Worm (Caenorhabditis elegans) whole organism, early embryonic: ENCODE data around the gene Y54G2A.28.

Source experiments
- B0310.2 ChIP-seq: sonication (generic microtip); optimal IDR thresholded peaks from 2 replicates; lab custom pipeline; 2016; ENCODE audit warnings: mild to moderate bottlenecking, missing genetic modification characterization, missing compliant biosample characterization
- F13C5.2 ChIP-seq: sonication (generic microtip); optimal IDR thresholded peaks from 2 replicates; lab custom pipeline; 2017; ENCODE audit warnings: mild to moderate bottlenecking, missing genetic modification characterization, inconsistent platforms, missing compliant biosample characterization
- aly-1 ChIP-seq: sonication (generic microtip); optimal IDR thresholded peaks from 2 replicates; lab custom pipeline; 2016; ENCODE audit warnings: missing genetic modification characterization, missing compliant biosample characterization
- ama-1 ChIP-seq: fragments of 150-350 bp; optimal IDR thresholded peaks from 2 replicates; lab custom pipeline; 2014
- ceh-13 ChIP-seq: fragments of 200-800 bp; sonication (Bioruptor generic); optimal IDR thresholded peaks from 2 replicates; lab custom pipeline; 2018; ENCODE audit warnings: mild to moderate bottlenecking, missing genetic modification characterization, missing compliant biosample characterization
- ceh-36 ChIP-seq: sonication (generic microtip); optimal IDR thresholded peaks from 2 replicates; lab custom pipeline; 2016; ENCODE audit warnings: missing genetic modification characterization, inconsistent platforms, missing compliant biosample characterization
- ets-7 ChIP-seq: sonication (generic microtip); optimal IDR thresholded peaks from 2 replicates; lab custom pipeline; 2016; ENCODE audit warnings: missing genotype, missing genetic modification characterization, missing compliant biosample characterization
- flt-1 ChIP-seq: fragments of 200-800 bp; sonication (Bioruptor generic); IDR thresholded peaks from 2 replicates; pipeline ENCODE4 v1.3.6; 2022; ENCODE audit warnings: missing genetic modification characterization, missing compliant biosample characterization
- hmbx-1 ChIP-seq: sonication (generic microtip); optimal IDR thresholded peaks from 2 replicates; lab custom pipeline; 2016; ENCODE audit warnings: mild to moderate bottlenecking, missing genetic modification characterization, missing compliant biosample characterization
- hmg-4 ChIP-seq: fragments of 200-800 bp; sonication (Bioruptor generic); optimal IDR thresholded peaks from 2 replicates; lab custom pipeline; 2018; ENCODE audit warnings: mild to moderate bottlenecking, missing genetic modification characterization, missing compliant biosample characterization
- hnd-1 ChIP-seq: sonication (generic microtip); optimal IDR thresholded peaks from 2 replicates; lab custom pipeline; 2016; ENCODE audit warnings: missing genetic modification characterization, missing compliant biosample characterization
- pes-1 ChIP-seq: fragments of 200-800 bp; sonication (Bioruptor generic); IDR thresholded peaks from 2 replicates; pipeline ENCODE4 v1.3.6; 2022; ENCODE audit warnings: missing genetic modification reagents, missing genetic modification characterization, missing compliant biosample characterization
- scrt-1 ChIP-seq: fragments of 200-800 bp; sonication (Bioruptor generic); IDR thresholded peaks from 2 replicates; pipeline ENCODE4 v1.3.6; 2022; ENCODE audit warnings: missing genetic modification characterization, missing compliant biosample characterization
- sea-1 ChIP-seq: fragments of 200-800 bp; sonication (Bioruptor generic); conservative IDR thresholded peaks from 2 replicates; pipeline ENCODE4 v1.3.6; 2022; ENCODE audit warnings: missing genetic modification characterization, missing compliant biosample characterization
- tbx-11 ChIP-seq: fragments of 200-800 bp; sonication (Bioruptor generic); IDR thresholded peaks from 2 replicates; pipeline ENCODE4 v1.3.6; 2022; ENCODE audit warnings: missing genetic modification characterization, missing compliant biosample characterization
- tbx-37 ChIP-seq: fragments of 200-800 bp; sonication (Bioruptor generic); conservative IDR thresholded peaks from 2 replicates; pipeline ENCODE4 v1.3.6; 2022; ENCODE audit warnings: missing genetic modification reagents, missing genetic modification characterization, missing compliant biosample characterization
- tra-4 ChIP-seq: sonication (generic microtip); optimal IDR thresholded peaks from 2 replicates; lab custom pipeline; 2017; ENCODE audit warnings: missing genetic modification characterization, missing compliant biosample characterization

Gene Y54G2A.28

DNA sequence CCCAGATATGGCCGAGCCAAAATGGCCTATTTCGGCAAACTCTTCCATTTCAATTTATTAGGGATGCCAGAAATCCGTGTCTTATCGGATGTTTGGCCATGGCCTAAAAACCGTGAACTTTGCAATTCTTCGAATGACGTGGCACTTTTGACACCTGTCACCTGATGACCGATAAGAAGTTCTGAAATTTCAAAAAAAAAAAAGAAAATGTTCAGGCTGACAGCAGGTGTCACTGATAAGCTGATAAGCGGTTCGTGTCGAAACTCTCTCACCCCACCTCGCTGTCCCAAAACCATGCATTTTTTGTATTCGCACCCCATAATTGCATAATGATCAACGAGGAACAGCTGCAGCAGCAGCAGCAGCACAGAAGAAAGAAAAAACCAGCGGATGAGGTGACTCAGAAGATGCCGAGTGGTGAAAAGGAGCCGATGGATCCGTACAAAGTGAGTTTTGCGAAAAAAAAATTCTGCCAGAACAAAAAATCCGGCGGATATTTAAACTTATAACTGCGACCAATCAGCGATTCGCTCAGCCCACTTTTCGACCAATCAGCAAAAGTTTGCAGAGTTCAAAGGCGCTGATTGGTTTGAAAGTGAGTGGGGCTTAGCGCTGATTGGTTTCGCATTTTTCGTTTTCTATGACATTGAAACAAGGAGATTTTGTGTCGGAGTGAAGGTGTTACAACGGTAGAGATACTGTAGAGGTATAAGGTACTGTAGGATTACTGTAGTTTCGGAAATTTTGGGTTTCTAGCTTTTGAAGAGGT is at the start of gene Y54G2A.28, which contains the start of gene vrp-1:
Gene Y54G2A.28 (minus strand): TSS at position 48 of the 769 bp plus-strand sequence.
Gene vrp-1 (plus strand): TSS at position 214 of the 769 bp plus-strand sequence.
- TF ChIP-seq ets-7, result no peak
- no peak for TF ChIP-seq sea-1
- TF ChIP-seq hnd-1 (tag; lab: Kevin White, UChicago), result no peak
- TF ChIP-seq aly-1 (tag; lab: Kevin White, UChicago), result no peak
- TF ChIP-seq hmg-4, result no peak
- no peak for TF ChIP-seq ceh-36 (tag; lab: Kevin White, UChicago)
- TF ChIP-seq pes-1 (GFP tag; lab: Robert Waterston, UW), result no peak
- no peak for TF ChIP-seq ceh-13 (GFP tag; lab: Kevin White, UChicago)
- no peak for TF ChIP-seq tbx-11 (GFP tag; lab: Robert Waterston, UW)
- no peak for TF ChIP-seq tbx-37 (GFP tag; lab: Robert Waterston, UW)
- TF ChIP-seq scrt-1 (GFP tag; lab: Robert Waterston, UW), result no peak
- TF ChIP-seq B0310.2 (tag; lab: Kevin White, UChicago), result no peak

DNA sequence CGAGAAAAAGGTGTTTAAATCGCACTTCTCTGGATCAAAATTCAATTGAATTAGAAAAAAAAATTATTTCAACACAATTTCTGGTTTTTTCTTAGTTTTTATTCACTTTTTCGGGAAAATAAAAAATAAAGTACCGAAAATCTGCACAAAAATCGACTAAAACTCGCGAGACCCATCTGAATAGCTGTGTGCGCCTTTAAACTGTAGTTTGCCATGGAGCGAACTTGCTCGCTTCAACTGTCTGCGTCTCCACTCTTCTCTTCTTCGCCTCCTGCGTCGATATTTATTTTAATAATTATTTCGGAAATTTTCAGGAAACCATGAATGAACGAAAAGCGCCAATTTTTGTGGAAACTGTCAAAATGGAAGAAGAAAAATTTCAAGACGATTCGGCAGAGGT is 43.6 kb upstream of the Y54G2A.28 start:
- TF ChIP-seq hnd-1 (tag; lab: Kevin White, UChicago) (no peak), ets-7 (no peak), ama-1 (lab: Kevin White, UChicago) (no peak), scrt-1 (GFP tag; lab: Robert Waterston, UW) (no peak), hmbx-1 (tag; lab: Kevin White, UChicago) (no peak), F13C5.2 (tag; lab: Kevin White, UChicago) (no peak), pes-1 (GFP tag; lab: Robert Waterston, UW) (no peak), ceh-13 (GFP tag; lab: Kevin White, UChicago) (no peak), hmg-4 (no peak), tbx-11 (GFP tag; lab: Robert Waterston, UW) (no peak), tbx-37 (GFP tag; lab: Robert Waterston, UW) (no peak), flt-1 (GFP tag; lab: Robert Waterston, UW) (no peak), sea-1 (no peak), B0310.2 (tag; lab: Kevin White, UChicago) (no peak), tra-4 (tag; lab: Kevin White, UChicago) (no peak), aly-1 (tag; lab: Kevin White, UChicago) (no peak), ceh-36 (tag; lab: Kevin White, UChicago) (no peak)

DNA sequence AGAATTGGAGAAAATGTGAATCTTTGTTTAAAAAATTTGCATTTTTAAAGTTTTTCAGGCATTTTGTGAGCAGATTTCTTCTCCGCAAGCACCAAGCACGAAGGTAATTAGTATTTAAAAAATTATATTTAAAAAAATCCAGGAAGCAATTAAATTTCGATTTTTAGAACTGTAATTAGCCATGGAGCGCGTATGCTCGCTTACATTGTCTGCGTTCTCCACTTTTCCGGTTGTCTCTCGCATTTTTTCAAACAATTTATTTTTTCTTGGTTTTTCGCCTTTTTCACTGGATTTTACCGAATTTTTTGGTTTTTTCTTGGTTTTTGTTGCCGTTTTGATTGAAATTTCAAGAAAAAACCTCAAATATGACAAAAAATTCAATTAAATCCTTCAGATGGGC is 43.1 kb upstream of the Y54G2A.28 start:
- TF ChIP-seq F13C5.2 (tag; lab: Kevin White, UChicago) (no peak), hnd-1 (tag; lab: Kevin White, UChicago) (no peak), ets-7 (no peak), ceh-13 (GFP tag; lab: Kevin White, UChicago) (no peak), flt-1 (GFP tag; lab: Robert Waterston, UW) (no peak), ceh-36 (tag; lab: Kevin White, UChicago) (no peak), scrt-1 (GFP tag; lab: Robert Waterston, UW) (no peak), pes-1 (GFP tag; lab: Robert Waterston, UW) (no peak), hmg-4 (no peak), tbx-11 (GFP tag; lab: Robert Waterston, UW) (no peak), aly-1 (tag; lab: Kevin White, UChicago) (no peak), ama-1 (lab: Kevin White, UChicago) (no peak), tbx-37 (GFP tag; lab: Robert Waterston, UW) (no peak), tra-4 (tag; lab: Kevin White, UChicago) (no peak), hmbx-1 (tag; lab: Kevin White, UChicago) (no peak), B0310.2 (tag; lab: Kevin White, UChicago) (no peak), sea-1 (no peak)

DNA sequence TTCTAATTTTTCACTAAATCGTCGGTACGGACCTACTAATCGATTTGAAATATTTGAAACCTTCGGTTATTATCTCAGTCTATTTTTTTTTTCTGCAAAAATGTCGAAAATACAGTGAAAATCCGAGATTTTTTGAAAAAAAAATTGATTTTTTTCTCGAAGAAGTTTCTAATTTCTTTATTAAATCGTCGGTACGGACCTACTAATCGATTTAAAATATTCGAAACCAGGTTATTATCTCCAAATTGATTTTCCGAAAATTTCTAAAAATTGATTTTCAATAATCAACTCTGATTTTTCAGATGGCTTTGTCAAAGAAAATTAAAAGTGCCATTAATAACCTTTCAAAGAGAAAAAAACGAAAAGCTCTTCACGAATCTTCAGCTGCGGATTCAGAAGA is 41.2 kb upstream of the Y54G2A.28 start, which contains the start of gene ivph-3:
Gene ivph-3 (plus strand): TSS at position 301 of the 400 bp plus-strand sequence.
- TF ChIP-seq tbx-11 (GFP tag; lab: Robert Waterston, UW) (no peak), tra-4 (tag; lab: Kevin White, UChicago) (no peak), hmbx-1 (tag; lab: Kevin White, UChicago) (no peak), hnd-1 (tag; lab: Kevin White, UChicago) (no peak), ceh-13 (GFP tag; lab: Kevin White, UChicago) (no peak), aly-1 (tag; lab: Kevin White, UChicago) (no peak)

DNA sequence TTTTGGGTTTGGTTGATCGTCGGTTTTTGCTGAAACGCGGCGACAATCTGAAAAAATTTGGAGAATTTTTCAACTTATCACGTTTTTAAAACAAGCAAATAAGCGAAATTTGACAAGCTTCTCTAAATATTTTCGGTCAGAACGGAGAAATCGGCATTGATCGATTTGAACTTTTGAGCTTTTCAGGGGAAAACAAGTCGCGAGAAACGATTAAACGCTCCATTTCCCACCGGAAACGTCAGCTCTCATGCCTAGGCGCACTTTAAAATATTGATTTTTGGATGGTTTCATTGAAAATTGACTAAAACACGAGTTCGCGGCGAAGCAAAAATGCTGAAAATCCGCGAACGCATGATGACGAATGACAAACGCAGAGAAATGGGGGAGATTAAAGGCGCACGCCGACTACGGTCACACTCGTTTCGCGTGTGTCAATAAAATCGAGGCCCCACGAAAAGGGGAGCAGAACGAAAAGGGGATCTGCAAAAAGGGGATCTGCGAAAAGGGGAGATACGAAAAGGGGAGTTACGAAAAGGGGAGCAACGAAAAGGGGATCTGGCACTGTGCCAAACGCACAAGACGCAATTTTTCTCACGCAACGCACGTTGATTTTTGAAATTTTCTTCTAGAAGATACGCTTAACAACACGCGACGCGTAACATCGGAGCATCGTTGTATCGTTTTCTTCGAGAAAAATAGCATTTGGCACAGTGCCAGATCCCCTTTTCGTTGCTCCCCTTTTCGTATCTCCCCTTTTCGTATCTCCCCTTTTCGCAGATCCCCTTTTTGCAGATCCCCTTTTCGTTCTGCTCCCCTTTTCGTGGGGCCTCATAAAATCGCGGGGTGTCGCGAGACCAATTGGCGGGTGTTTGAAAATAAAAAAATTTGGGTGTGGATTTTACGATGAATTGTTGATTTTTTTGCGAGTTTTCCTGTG is 38.1 kb upstream of the Y54G2A.28 start, which contains the start of gene eel-1:
Gene eel-1 (minus strand): TSS at position 51 of the 937 bp plus-strand sequence.
- TF ChIP-seq ceh-13 (GFP tag; lab: Kevin White, UChicago), result peak; percentile 43
- TF ChIP-seq hnd-1 (tag; lab: Kevin White, UChicago), result peak; percentile 71
- peak; percentile 38 for TF ChIP-seq F13C5.2 (tag; lab: Kevin White, UChicago)
- peak; percentile 90 for TF ChIP-seq sea-1
- peak; percentile 89 for TF ChIP-seq tbx-11 (GFP tag; lab: Robert Waterston, UW)
- peak; percentile 70 for TF ChIP-seq aly-1 (tag; lab: Kevin White, UChicago)
- peak; percentile 92 for TF ChIP-seq ets-7
- peak; percentile 86 for TF ChIP-seq scrt-1 (GFP tag; lab: Robert Waterston, UW)
- peak; percentile 42 for TF ChIP-seq ceh-36 (tag; lab: Kevin White, UChicago)
- TF ChIP-seq tra-4 (tag; lab: Kevin White, UChicago), result peak; percentile 55
- peak; percentile 59 for TF ChIP-seq B0310.2 (tag; lab: Kevin White, UChicago)
- peak; percentile 93 for TF ChIP-seq tbx-37 (GFP tag; lab: Robert Waterston, UW)
- TF ChIP-seq hmg-4, result peak; percentile 84
- peak; percentile 80 for TF ChIP-seq flt-1 (GFP tag; lab: Robert Waterston, UW)
- TF ChIP-seq pes-1 (GFP tag; lab: Robert Waterston, UW), result peak; percentile 92
